Worm (Caenorhabditis elegans) whole organism, early embryonic: ENCODE results near the gene hot-7.
A peak's percentile ranks its signal among the peaks of the same experiment; 100 is the strongest.

Source experiments
- B0310.2 ChIP-seq: sonication (generic microtip); optimal IDR thresholded peaks from 2 replicates; lab custom pipeline; 2016; ENCODE audit warnings: mild to moderate bottlenecking, missing genetic modification characterization, missing compliant biosample characterization
- F13C5.2 ChIP-seq: sonication (generic microtip); optimal IDR thresholded peaks from 2 replicates; lab custom pipeline; 2017; ENCODE audit warnings: mild to moderate bottlenecking, missing genetic modification characterization, inconsistent platforms, missing compliant biosample characterization
- aly-1 ChIP-seq: sonication (generic microtip); optimal IDR thresholded peaks from 2 replicates; lab custom pipeline; 2016; ENCODE audit warnings: missing genetic modification characterization, missing compliant biosample characterization
- ama-1 ChIP-seq: fragments of 150-350 bp; optimal IDR thresholded peaks from 2 replicates; lab custom pipeline; 2014
- ceh-13 ChIP-seq: fragments of 200-800 bp; sonication (Bioruptor generic); optimal IDR thresholded peaks from 2 replicates; lab custom pipeline; 2018; ENCODE audit warnings: mild to moderate bottlenecking, missing genetic modification characterization, missing compliant biosample characterization
- ceh-36 ChIP-seq: sonication (generic microtip); optimal IDR thresholded peaks from 2 replicates; lab custom pipeline; 2016; ENCODE audit warnings: missing genetic modification characterization, inconsistent platforms, missing compliant biosample characterization
- ets-7 ChIP-seq: sonication (generic microtip); optimal IDR thresholded peaks from 2 replicates; lab custom pipeline; 2016; ENCODE audit warnings: missing genotype, missing genetic modification characterization, missing compliant biosample characterization
- flt-1 ChIP-seq: fragments of 200-800 bp; sonication (Bioruptor generic); IDR thresholded peaks from 2 replicates; pipeline ENCODE4 v1.3.6; 2022; ENCODE audit warnings: missing genetic modification characterization, missing compliant biosample characterization
- hmbx-1 ChIP-seq: sonication (generic microtip); optimal IDR thresholded peaks from 2 replicates; lab custom pipeline; 2016; ENCODE audit warnings: mild to moderate bottlenecking, missing genetic modification characterization, missing compliant biosample characterization
- hmg-4 ChIP-seq: fragments of 200-800 bp; sonication (Bioruptor generic); optimal IDR thresholded peaks from 2 replicates; lab custom pipeline; 2018; ENCODE audit warnings: mild to moderate bottlenecking, missing genetic modification characterization, missing compliant biosample characterization
- hnd-1 ChIP-seq: sonication (generic microtip); optimal IDR thresholded peaks from 2 replicates; lab custom pipeline; 2016; ENCODE audit warnings: missing genetic modification characterization, missing compliant biosample characterization
- pes-1 ChIP-seq: fragments of 200-800 bp; sonication (Bioruptor generic); IDR thresholded peaks from 2 replicates; pipeline ENCODE4 v1.3.6; 2022; ENCODE audit warnings: missing genetic modification reagents, missing genetic modification characterization, missing compliant biosample characterization
- scrt-1 ChIP-seq: fragments of 200-800 bp; sonication (Bioruptor generic); IDR thresholded peaks from 2 replicates; pipeline ENCODE4 v1.3.6; 2022; ENCODE audit warnings: missing genetic modification characterization, missing compliant biosample characterization
- sea-1 ChIP-seq: fragments of 200-800 bp; sonication (Bioruptor generic); conservative IDR thresholded peaks from 2 replicates; pipeline ENCODE4 v1.3.6; 2022; ENCODE audit warnings: missing genetic modification characterization, missing compliant biosample characterization
- tbx-11 ChIP-seq: fragments of 200-800 bp; sonication (Bioruptor generic); IDR thresholded peaks from 2 replicates; pipeline ENCODE4 v1.3.6; 2022; ENCODE audit warnings: missing genetic modification characterization, missing compliant biosample characterization
- tbx-37 ChIP-seq: fragments of 200-800 bp; sonication (Bioruptor generic); conservative IDR thresholded peaks from 2 replicates; pipeline ENCODE4 v1.3.6; 2022; ENCODE audit warnings: missing genetic modification reagents, missing genetic modification characterization, missing compliant biosample characterization
- tra-4 ChIP-seq: sonication (generic microtip); optimal IDR thresholded peaks from 2 replicates; lab custom pipeline; 2017; ENCODE audit warnings: missing genetic modification characterization, missing compliant biosample characterization

Gene hot-7

ce11 chrII:14230075-14230474 is 18.9 kb downstream of the hot-7 start:
- TF ChIP-seq pes-1 (GFP tag; lab: Robert Waterston, UW) = no peak
- no peak for TF ChIP-seq ama-1
- TF ChIP-seq F13C5.2 = no peak
- no peak for TF ChIP-seq ets-7 (tag; lab: Kevin White, UChicago)
- TF ChIP-seq sea-1 (GFP tag; lab: Robert Waterston, UW) = no peak
- TF ChIP-seq ceh-36 (tag; lab: Kevin White, UChicago) = no peak
- TF ChIP-seq tbx-11 = no peak
- no peak for TF ChIP-seq hnd-1 (tag; lab: Kevin White, UChicago)
- no peak for TF ChIP-seq hmg-4
- TF ChIP-seq tra-4 (tag; lab: Kevin White, UChicago) = no peak
- TF ChIP-seq B0310.2 (tag; lab: Kevin White, UChicago) = no peak
- no peak for TF ChIP-seq flt-1 (GFP tag; lab: Robert Waterston, UW)
- no peak for TF ChIP-seq aly-1 (tag; lab: Kevin White, UChicago)
- no peak for TF ChIP-seq hmbx-1 (tag; lab: Kevin White, UChicago)
- TF ChIP-seq tbx-37 = no peak
- TF ChIP-seq ceh-13 (GFP tag; lab: Kevin White, UChicago) = no peak
- no peak for TF ChIP-seq scrt-1 (GFP tag; lab: Robert Waterston, UW)

- TF ChIP-seq scrt-1 (GFP tag; lab: Robert Waterston, UW) (no peak), sea-1 (GFP tag; lab: Robert Waterston, UW) (0 out of 2 replicates have a peak, but pooled peaks have one; percentile 10), pes-1 (GFP tag; lab: Robert Waterston, UW) (no peak), ceh-36 (tag; lab: Kevin White, UChicago) (no peak)
Observed at ce11 chrII:14230938-14231337, 19.7 kb downstream of the hot-7 start.

DNA sequence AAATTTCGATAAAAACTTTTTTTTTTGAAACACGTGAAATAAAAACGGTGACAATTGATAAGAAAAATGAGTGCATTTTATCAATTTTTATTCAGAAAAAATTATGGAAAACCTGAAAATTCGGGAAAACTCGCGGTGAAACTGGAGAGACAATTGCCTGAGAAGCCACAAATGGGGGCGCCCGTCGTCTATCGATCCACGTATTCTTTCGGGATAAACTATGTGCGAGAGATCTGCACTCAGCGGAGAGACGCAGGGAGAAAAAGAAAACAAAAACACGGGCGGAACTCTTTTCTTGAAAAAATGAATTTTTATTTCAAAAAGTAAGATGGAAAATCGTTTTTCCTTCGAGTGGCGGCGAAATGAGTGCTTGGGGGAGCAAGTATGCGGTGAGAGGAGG is 22.7 kb downstream of the hot-7 start, which contains the start of gene men-1:
Gene men-1, minus strand, starts transcription at position 242 of the 400 bp plus-strand sequence.
- TF ChIP-seq B0310.2 (tag; lab: Kevin White, UChicago) = no peak
- no peak for TF ChIP-seq tra-4 (tag; lab: Kevin White, UChicago)
- TF ChIP-seq pes-1 (GFP tag; lab: Robert Waterston, UW) = no peak
- TF ChIP-seq F13C5.2 = no peak
- no peak for TF ChIP-seq aly-1 (tag; lab: Kevin White, UChicago)
- no peak for TF ChIP-seq ets-7 (tag; lab: Kevin White, UChicago)
- TF ChIP-seq hnd-1 (tag; lab: Kevin White, UChicago) = no peak
- TF ChIP-seq hmbx-1 (tag; lab: Kevin White, UChicago) = no peak
- TF ChIP-seq scrt-1 (GFP tag; lab: Robert Waterston, UW) = no peak
- TF ChIP-seq flt-1 (GFP tag; lab: Robert Waterston, UW) = no peak
- TF ChIP-seq ama-1 = no peak
- no peak for TF ChIP-seq hmg-4
- TF ChIP-seq tbx-11 = no peak
- TF ChIP-seq ceh-13 (GFP tag; lab: Kevin White, UChicago) = no peak
- TF ChIP-seq tbx-37 = no peak
- TF ChIP-seq sea-1 (GFP tag; lab: Robert Waterston, UW) = no peak
- TF ChIP-seq ceh-36 (tag; lab: Kevin White, UChicago) = no peak

DNA sequence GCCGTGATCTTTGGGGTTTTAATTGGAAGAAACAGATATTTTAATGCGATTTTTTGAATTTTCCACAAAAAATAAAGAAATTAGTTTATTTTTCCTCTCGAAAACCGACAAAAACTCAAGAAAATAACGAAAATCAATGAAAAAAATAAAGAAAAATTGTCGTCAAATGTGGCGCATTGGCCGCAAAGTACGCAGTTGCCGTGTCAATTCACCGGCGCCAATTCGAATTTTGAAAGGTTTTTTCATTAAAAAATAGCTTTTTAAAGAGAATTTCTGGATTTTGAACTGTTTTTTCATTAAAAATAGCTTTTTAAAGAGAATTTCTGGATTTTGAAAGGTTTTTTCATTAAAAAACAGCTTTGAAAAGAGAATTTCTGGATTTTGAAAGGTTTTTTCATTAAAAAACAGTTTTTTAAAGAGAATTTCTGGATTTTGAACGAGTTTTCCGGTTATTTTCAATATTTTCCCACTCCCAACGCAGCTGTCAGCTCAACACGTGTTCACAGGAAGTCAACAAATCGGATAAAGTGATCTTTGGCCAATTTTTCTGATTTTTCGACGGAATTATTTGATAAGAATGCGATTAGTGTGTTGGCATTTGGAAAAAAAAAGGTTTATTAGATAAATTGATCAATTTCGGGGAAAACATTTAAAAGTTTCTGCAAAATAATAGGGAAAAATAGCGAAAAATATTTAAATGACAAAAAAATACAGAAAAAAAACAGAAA is 23.3 kb downstream of the hot-7 start:
- no peak for TF ChIP-seq scrt-1 (GFP tag; lab: Robert Waterston, UW)

DNA sequence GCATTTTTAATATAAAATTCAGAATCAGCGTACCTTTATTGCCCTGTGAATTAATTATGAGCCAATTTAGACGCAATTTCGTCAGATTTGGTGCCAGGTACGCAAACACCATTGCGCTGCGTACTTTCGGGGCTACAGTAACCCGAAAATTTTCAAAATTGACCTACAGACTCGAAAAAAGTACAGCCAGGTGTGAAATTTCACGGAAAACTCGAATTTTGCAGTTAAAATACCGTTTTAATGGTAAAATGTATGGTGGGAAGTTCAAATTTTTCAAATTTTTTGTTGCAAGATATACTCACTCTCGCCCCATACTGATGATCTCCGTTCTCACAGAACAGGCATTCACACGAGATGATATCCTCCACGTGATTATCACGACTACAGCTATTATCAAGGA is 25.4 kb downstream of the hot-7 start:
- TF ChIP-seq ets-7 (tag; lab: Kevin White, UChicago) = no peak
- TF ChIP-seq tbx-11 = no peak
- no peak for TF ChIP-seq tra-4 (tag; lab: Kevin White, UChicago)
- TF ChIP-seq hmg-4 = no peak
- TF ChIP-seq ceh-13 (GFP tag; lab: Kevin White, UChicago) = no peak
- no peak for TF ChIP-seq ama-1
- TF ChIP-seq B0310.2 (tag; lab: Kevin White, UChicago) = no peak
- no peak for TF ChIP-seq pes-1 (GFP tag; lab: Robert Waterston, UW)
- no peak for TF ChIP-seq sea-1 (GFP tag; lab: Robert Waterston, UW)
- no peak for TF ChIP-seq aly-1 (tag; lab: Kevin White, UChicago)

DNA sequence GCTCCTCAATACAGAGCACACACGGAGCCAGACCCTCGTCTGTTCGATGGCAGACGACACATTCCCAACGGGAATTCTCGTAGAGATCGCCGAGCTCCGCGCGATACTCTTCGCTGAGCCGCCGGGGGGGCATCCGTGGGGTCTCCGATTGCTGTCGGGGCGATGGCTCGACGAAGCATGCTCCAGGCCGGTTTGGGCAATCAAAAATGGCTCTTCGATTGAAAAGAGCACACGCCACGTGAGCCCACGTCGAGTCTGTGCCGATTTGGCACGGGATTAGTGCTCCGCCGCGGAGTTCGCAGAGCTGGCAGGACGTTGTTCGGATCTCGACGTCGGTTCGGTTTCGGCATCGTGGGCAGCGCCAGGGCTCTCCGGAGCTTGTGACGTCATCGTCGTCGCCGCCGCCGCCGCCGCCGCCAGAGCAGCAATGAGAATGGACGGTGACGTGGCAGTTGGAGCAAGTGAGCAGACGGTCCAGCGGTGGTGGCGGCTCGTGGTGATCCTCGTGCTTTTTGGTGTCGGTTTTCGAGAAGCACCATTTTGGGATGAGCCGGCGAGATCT is 26.1 kb downstream of the hot-7 start:
- TF ChIP-seq ceh-13 (GFP tag; lab: Kevin White, UChicago) = no peak
- TF ChIP-seq sea-1 (GFP tag; lab: Robert Waterston, UW) = no peak
- TF ChIP-seq hmbx-1 (tag; lab: Kevin White, UChicago) = no peak
- no peak for TF ChIP-seq tbx-37
- TF ChIP-seq F13C5.2 = no peak
- no peak for TF ChIP-seq tra-4 (tag; lab: Kevin White, UChicago)
- no peak for TF ChIP-seq ets-7 (tag; lab: Kevin White, UChicago)
- TF ChIP-seq pes-1 (GFP tag; lab: Robert Waterston, UW) = no peak
- TF ChIP-seq ceh-36 (tag; lab: Kevin White, UChicago) = no peak
- no peak for TF ChIP-seq B0310.2 (tag; lab: Kevin White, UChicago)

DNA sequence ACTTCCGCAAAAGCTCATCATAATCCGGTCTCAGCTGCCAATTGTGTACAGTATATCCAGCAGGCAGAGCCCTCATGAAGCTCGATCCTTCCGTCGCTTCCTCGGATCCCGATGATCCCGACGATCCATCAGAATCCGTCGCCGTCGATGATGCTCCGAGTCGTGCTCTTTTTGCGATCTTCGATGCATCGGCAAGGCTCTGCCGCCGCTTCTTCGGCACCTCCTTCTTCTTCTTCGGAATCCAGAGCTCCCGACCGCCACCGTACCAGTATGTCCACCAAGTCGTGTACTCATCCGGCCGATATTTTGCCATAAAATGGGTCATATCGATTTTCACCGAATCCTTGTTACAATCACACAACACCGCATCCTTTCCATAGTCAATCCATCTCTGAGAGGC is 28.7 kb downstream of the hot-7 start:
- TF ChIP-seq hnd-1 (tag; lab: Kevin White, UChicago) (no peak), scrt-1 (GFP tag; lab: Robert Waterston, UW) (no peak), ets-7 (tag; lab: Kevin White, UChicago) (no peak), tbx-37 (no peak), ceh-13 (GFP tag; lab: Kevin White, UChicago) (no peak), pes-1 (GFP tag; lab: Robert Waterston, UW) (no peak), F13C5.2 (no peak), tbx-11 (no peak), aly-1 (tag; lab: Kevin White, UChicago) (no peak), hmbx-1 (tag; lab: Kevin White, UChicago) (no peak), hmg-4 (no peak), sea-1 (GFP tag; lab: Robert Waterston, UW) (no peak)
